Worm (Caenorhabditis elegans): ENCODE results near the gene apc-10.
A peak's percentile ranks its signal among the peaks of the same experiment; 100 is the strongest.

Gene apc-10

ce11 chrV:10450355-10450754, 24.2 kb upstream of the apc-10 start:
- peak; percentile 85 for TF ChIP-seq ztf-23 (GFP tag; IDR thresholded peaks at IDR 0.05)
- peak; percentile 90 for TF ChIP-seq flt-1 (GFP tag; IDR thresholded peaks at IDR 0.05)
- peak; percentile 61; the same call in 1 of the 2 replicates for TF ChIP-seq ref-1 (GFP tag; conservative IDR thresholded peaks at IDR 0.05)
- peak; percentile 89 for TF ChIP-seq klf-2 (GFP tag; conservative IDR thresholded peaks at IDR 0.05)

ce11 chrV:10449947-10450346, 23.8 kb upstream of the apc-10 start:
- 0 out of 2 replicates have a peak, but pooled peaks have one; percentile 7 for TF ChIP-seq ref-1 (GFP tag; conservative IDR thresholded peaks at IDR 0.05)

ce11 chrV:10449302-10449701, 23.1 kb upstream of the apc-10 start:
- peak; percentile 60; the same call in 1 of the 2 replicates for TF ChIP-seq flt-1 (GFP tag; IDR thresholded peaks at IDR 0.05)
- peak; percentile 54; the same call in 1 of the 2 replicates for TF ChIP-seq ztf-23 (GFP tag; IDR thresholded peaks at IDR 0.05)
- 0 out of 2 replicates have a peak, but pooled peaks have one; percentile 53 for TF ChIP-seq ref-1 (GFP tag; conservative IDR thresholded peaks at IDR 0.05)
- TF ChIP-seq ztf-29 (GFP tag; IDR thresholded peaks at IDR 0.05): peak; percentile 51; the same call in 1 of the 2 replicates
- TF ChIP-seq tab-1 (GFP tag; IDR thresholded peaks at IDR 0.05): 0 out of 2 replicates have a peak, but pooled peaks have one; percentile 6

- TF ChIP-seq tab-1 (GFP tag; IDR thresholded peaks at IDR 0.05) (no peak), klf-2 (GFP tag; conservative IDR thresholded peaks at IDR 0.05) (no peak), T22C8.4 (GFP tag; IDR thresholded peaks at IDR 0.05) (peak; percentile 73), ztf-23 (GFP tag; IDR thresholded peaks at IDR 0.05) (no peak)
These were observed 15.2 kb upstream of the apc-10 start, which contains the start of gene pap-1 for ce11 chrV:10441135-10442024. Gene pap-1 (plus strand): TSS chrV:10441974.

ce11 chrV:10440723-10441122, 14.6 kb upstream of the apc-10 start, which contains the start of gene snf-10:
Gene snf-10 (minus strand): TSS chrV:10440823.
- TF ChIP-seq cog-1 (tag; optimal IDR thresholded peaks at IDR 0.05) (no peak), ztf-23 (GFP tag; IDR thresholded peaks at IDR 0.05) (no peak), tab-1 (GFP tag; IDR thresholded peaks at IDR 0.05) (no peak), med-1 (GFP tag; optimal IDR thresholded peaks at IDR 0.05; ENCODE audit: insufficient read depth) (no peak), ref-1 (GFP tag; conservative IDR thresholded peaks at IDR 0.05) (no peak), T22C8.4 (GFP tag; IDR thresholded peaks at IDR 0.05) (no peak), flt-1 (GFP tag; IDR thresholded peaks at IDR 0.05) (no peak), klf-2 (GFP tag; conservative IDR thresholded peaks at IDR 0.05) (no peak), ztf-29 (GFP tag; IDR thresholded peaks at IDR 0.05) (no peak)

ce11 chrV:10436612-10437011, 10.5 kb upstream of the apc-10 start, which contains the start of gene set-22:
Gene set-22 (plus strand): TSS chrV:10436912.
- TF ChIP-seq ref-1 (GFP tag; conservative IDR thresholded peaks at IDR 0.05) (no peak), ztf-23 (GFP tag; IDR thresholded peaks at IDR 0.05) (no peak), med-1 (GFP tag; optimal IDR thresholded peaks at IDR 0.05; ENCODE audit: insufficient read depth) (no peak), tab-1 (GFP tag; IDR thresholded peaks at IDR 0.05) (no peak), ztf-29 (GFP tag; IDR thresholded peaks at IDR 0.05) (no peak), flt-1 (GFP tag; IDR thresholded peaks at IDR 0.05) (no peak), cog-1 (tag; optimal IDR thresholded peaks at IDR 0.05) (no peak), klf-2 (GFP tag; conservative IDR thresholded peaks at IDR 0.05) (no peak), T22C8.4 (GFP tag; IDR thresholded peaks at IDR 0.05) (no peak)

ce11 chrV:10435198-10435597, 9.0 kb upstream of the apc-10 start:
- no peak for TF ChIP-seq klf-2 (GFP tag; conservative IDR thresholded peaks at IDR 0.05)
- no peak for TF ChIP-seq ref-1 (GFP tag; conservative IDR thresholded peaks at IDR 0.05)
- TF ChIP-seq T22C8.4 (GFP tag; IDR thresholded peaks at IDR 0.05): no peak

ce11 chrV:10433721-10434120, 7.6 kb upstream of the apc-10 start, which contains the start of gene Y32F6A.4:
Gene Y32F6A.4 (minus strand): TSS chrV:10434067.
- no peak for TF ChIP-seq cog-1 (tag; optimal IDR thresholded peaks at IDR 0.05)
- no peak for TF ChIP-seq tab-1 (GFP tag; IDR thresholded peaks at IDR 0.05)

- no peak for TF ChIP-seq ztf-29 (GFP tag; IDR thresholded peaks at IDR 0.05)
- no peak for TF ChIP-seq T22C8.4 (GFP tag; IDR thresholded peaks at IDR 0.05)
- no peak for TF ChIP-seq tab-1 (GFP tag; IDR thresholded peaks at IDR 0.05)
- no peak for TF ChIP-seq klf-2 (GFP tag; conservative IDR thresholded peaks at IDR 0.05)
- TF ChIP-seq ztf-23 (GFP tag; IDR thresholded peaks at IDR 0.05): no peak
- no peak for TF ChIP-seq med-1 (GFP tag; optimal IDR thresholded peaks at IDR 0.05; ENCODE audit: insufficient read depth)
These were observed 6.5 kb upstream of the apc-10 start for ce11 chrV:10432607-10433006.

ce11 chrV:10428608-10429007, 2.5 kb upstream of the apc-10 start, which contains the start of gene tag-314:
Gene tag-314 (minus strand): TSS chrV:10428708.
- TF ChIP-seq flt-1 (GFP tag; IDR thresholded peaks at IDR 0.05): no peak
- TF ChIP-seq ztf-23 (GFP tag; IDR thresholded peaks at IDR 0.05): no peak
- TF ChIP-seq tab-1 (GFP tag; IDR thresholded peaks at IDR 0.05): no peak
- TF ChIP-seq T22C8.4 (GFP tag; IDR thresholded peaks at IDR 0.05): no peak
- no peak for TF ChIP-seq ztf-29 (GFP tag; IDR thresholded peaks at IDR 0.05)
- TF ChIP-seq ref-1 (GFP tag; conservative IDR thresholded peaks at IDR 0.05): no peak
- TF ChIP-seq med-1 (GFP tag; optimal IDR thresholded peaks at IDR 0.05; ENCODE audit: insufficient read depth): no peak
- TF ChIP-seq klf-2 (GFP tag; conservative IDR thresholded peaks at IDR 0.05): no peak
- no peak for TF ChIP-seq cog-1 (tag; optimal IDR thresholded peaks at IDR 0.05)
